Worm (Caenorhabditis elegans): ENCODE data around the gene ptr-9.

ce11 chrIII:9118921-9119606 is 42.4 kb downstream of the ptr-9 start, which contains the start of gene ced-11:
- TF ChIP-seq W03F9.2 (tag; optimal IDR thresholded peaks at IDR 0.05) (no peak), dao-5 (tag; optimal IDR thresholded peaks at IDR 0.05) (no peak), him-1 (tag; optimal IDR thresholded peaks at IDR 0.05) (no peak)

Data from whole organism, L4/young adult.